Worm (Caenorhabditis elegans) whole organism, early embryonic: Measurements from ENCODE around the gene K01D12.20.

ENCODE experiments used
- B0310.2 ChIP-seq: sonication (generic microtip); optimal IDR thresholded peaks from 2 replicates; lab custom pipeline; 2016; ENCODE audit warnings: mild to moderate bottlenecking, missing genetic modification characterization, missing compliant biosample characterization
- F13C5.2 ChIP-seq: sonication (generic microtip); optimal IDR thresholded peaks from 2 replicates; lab custom pipeline; 2017; ENCODE audit warnings: mild to moderate bottlenecking, missing genetic modification characterization, inconsistent platforms, missing compliant biosample characterization
- aly-1 ChIP-seq: sonication (generic microtip); optimal IDR thresholded peaks from 2 replicates; lab custom pipeline; 2016; ENCODE audit warnings: missing genetic modification characterization, missing compliant biosample characterization
- ama-1 ChIP-seq: fragments of 150-350 bp; optimal IDR thresholded peaks from 2 replicates; lab custom pipeline; 2014
- ceh-13 ChIP-seq: fragments of 200-800 bp; sonication (Bioruptor generic); optimal IDR thresholded peaks from 2 replicates; lab custom pipeline; 2018; ENCODE audit warnings: mild to moderate bottlenecking, missing genetic modification characterization, missing compliant biosample characterization
- ceh-36 ChIP-seq: sonication (generic microtip); optimal IDR thresholded peaks from 2 replicates; lab custom pipeline; 2016; ENCODE audit warnings: missing genetic modification characterization, inconsistent platforms, missing compliant biosample characterization
- ets-7 ChIP-seq: sonication (generic microtip); optimal IDR thresholded peaks from 2 replicates; lab custom pipeline; 2016; ENCODE audit warnings: missing genotype, missing genetic modification characterization, missing compliant biosample characterization
- flt-1 ChIP-seq: fragments of 200-800 bp; sonication (Bioruptor generic); IDR thresholded peaks from 2 replicates; pipeline ENCODE4 v1.3.6; 2022; ENCODE audit warnings: missing genetic modification characterization, missing compliant biosample characterization
- hmbx-1 ChIP-seq: sonication (generic microtip); optimal IDR thresholded peaks from 2 replicates; lab custom pipeline; 2016; ENCODE audit warnings: mild to moderate bottlenecking, missing genetic modification characterization, missing compliant biosample characterization
- hmg-4 ChIP-seq: fragments of 200-800 bp; sonication (Bioruptor generic); optimal IDR thresholded peaks from 2 replicates; lab custom pipeline; 2018; ENCODE audit warnings: mild to moderate bottlenecking, missing genetic modification characterization, missing compliant biosample characterization
- hnd-1 ChIP-seq: sonication (generic microtip); optimal IDR thresholded peaks from 2 replicates; lab custom pipeline; 2016; ENCODE audit warnings: missing genetic modification characterization, missing compliant biosample characterization
- pes-1 ChIP-seq: fragments of 200-800 bp; sonication (Bioruptor generic); IDR thresholded peaks from 2 replicates; pipeline ENCODE4 v1.3.6; 2022; ENCODE audit warnings: missing genetic modification reagents, missing genetic modification characterization, missing compliant biosample characterization
- sea-1 ChIP-seq: fragments of 200-800 bp; sonication (Bioruptor generic); conservative IDR thresholded peaks from 2 replicates; pipeline ENCODE4 v1.3.6; 2022; ENCODE audit warnings: missing genetic modification characterization, missing compliant biosample characterization
- tbx-11 ChIP-seq: fragments of 200-800 bp; sonication (Bioruptor generic); IDR thresholded peaks from 2 replicates; pipeline ENCODE4 v1.3.6; 2022; ENCODE audit warnings: missing genetic modification characterization, missing compliant biosample characterization
- tbx-37 ChIP-seq: fragments of 200-800 bp; sonication (Bioruptor generic); conservative IDR thresholded peaks from 2 replicates; pipeline ENCODE4 v1.3.6; 2022; ENCODE audit warnings: missing genetic modification reagents, missing genetic modification characterization, missing compliant biosample characterization
- tra-4 ChIP-seq: sonication (generic microtip); optimal IDR thresholded peaks from 2 replicates; lab custom pipeline; 2017; ENCODE audit warnings: missing genetic modification characterization, missing compliant biosample characterization

The K01D12.20 gene

ce11 chrV:12400677-12401236, at the start of gene K01D12.20, which contains the start of gene miga-1:
Gene K01D12.20 (minus strand): TSS chrV:12400814.
Gene miga-1 (minus strand): TSS chrV:12400859.
- no peak for TF ChIP-seq hmg-4 (GFP tag; lab: Kevin White, UChicago)
- TF ChIP-seq flt-1 (GFP tag; lab: Robert Waterston, UW): no peak
- no peak for TF ChIP-seq tbx-11
- no peak for TF ChIP-seq aly-1 (tag; lab: Kevin White, UChicago)
- TF ChIP-seq tbx-37 (GFP tag; lab: Robert Waterston, UW): no peak
- no peak for TF ChIP-seq ama-1 (lab: Kevin White, UChicago)

ce11 chrV:12449902-12450301, 49.3 kb upstream of the K01D12.20 start, which contains the start of gene C54D10.10:
Gene C54D10.10 (minus strand): TSS chrV:12450002.
- TF ChIP-seq tbx-37 (GFP tag; lab: Robert Waterston, UW) (no peak), hmbx-1 (tag; lab: Kevin White, UChicago) (no peak), ceh-13 (GFP tag; lab: Kevin White, UChicago) (no peak), tbx-11 (no peak), ets-7 (no peak), F13C5.2 (tag; lab: Kevin White, UChicago) (no peak), hnd-1 (tag; lab: Kevin White, UChicago) (no peak), flt-1 (GFP tag; lab: Robert Waterston, UW) (no peak), pes-1 (GFP tag; lab: Robert Waterston, UW) (no peak), B0310.2 (tag; lab: Kevin White, UChicago) (no peak), sea-1 (GFP tag; lab: Robert Waterston, UW) (no peak), tra-4 (tag; lab: Kevin White, UChicago) (no peak), ama-1 (lab: Kevin White, UChicago) (no peak), ceh-36 (tag; lab: Kevin White, UChicago) (no peak)

- TF ChIP-seq B0310.2 (tag; lab: Kevin White, UChicago) (no peak), flt-1 (GFP tag; lab: Robert Waterston, UW) (no peak), hmg-4 (GFP tag; lab: Kevin White, UChicago) (no peak), aly-1 (tag; lab: Kevin White, UChicago) (no peak)
These were observed 46.3 kb upstream of the K01D12.20 start, which contains the start of the genes pals-38 and C54D10.9 for ce11 chrV:12446895-12447294. Gene pals-38 (minus strand): TSS chrV:12446995. Gene C54D10.9 (plus strand): TSS chrV:12447153.

ce11 chrV:12443754-12444153, 43.1 kb upstream of the K01D12.20 start, which contains the start of gene pals-39:
Gene pals-39 (minus strand): TSS chrV:12443854.
- no peak for TF ChIP-seq hmbx-1 (tag; lab: Kevin White, UChicago)
- TF ChIP-seq pes-1 (GFP tag; lab: Robert Waterston, UW): no peak
- no peak for TF ChIP-seq ceh-36 (tag; lab: Kevin White, UChicago)
- TF ChIP-seq tbx-11: no peak
- TF ChIP-seq sea-1 (GFP tag; lab: Robert Waterston, UW): no peak
- no peak for TF ChIP-seq aly-1 (tag; lab: Kevin White, UChicago)
- no peak for TF ChIP-seq hnd-1 (tag; lab: Kevin White, UChicago)
- TF ChIP-seq F13C5.2 (tag; lab: Kevin White, UChicago): no peak
- TF ChIP-seq flt-1 (GFP tag; lab: Robert Waterston, UW): no peak
- no peak for TF ChIP-seq ets-7

ce11 chrV:12441420-12441819, 40.8 kb upstream of the K01D12.20 start, which contains the start of gene pals-37:
Gene pals-37 (minus strand): TSS chrV:12441520.
- no peak for TF ChIP-seq tbx-11
- TF ChIP-seq hmg-4 (GFP tag; lab: Kevin White, UChicago): no peak
- TF ChIP-seq ama-1 (lab: Kevin White, UChicago): no peak
- no peak for TF ChIP-seq ceh-36 (tag; lab: Kevin White, UChicago)
- no peak for TF ChIP-seq flt-1 (GFP tag; lab: Robert Waterston, UW)
- no peak for TF ChIP-seq F13C5.2 (tag; lab: Kevin White, UChicago)
- TF ChIP-seq pes-1 (GFP tag; lab: Robert Waterston, UW): no peak
- TF ChIP-seq ets-7: no peak
- TF ChIP-seq ceh-13 (GFP tag; lab: Kevin White, UChicago): no peak
- no peak for TF ChIP-seq sea-1 (GFP tag; lab: Robert Waterston, UW)
- TF ChIP-seq B0310.2 (tag; lab: Kevin White, UChicago): no peak
- TF ChIP-seq aly-1 (tag; lab: Kevin White, UChicago): no peak
- TF ChIP-seq hmbx-1 (tag; lab: Kevin White, UChicago): no peak
- TF ChIP-seq tbx-37 (GFP tag; lab: Robert Waterston, UW): no peak
- TF ChIP-seq hnd-1 (tag; lab: Kevin White, UChicago): no peak

- TF ChIP-seq hnd-1 (tag; lab: Kevin White, UChicago): no peak
- no peak for TF ChIP-seq ets-7
- TF ChIP-seq tbx-37 (GFP tag; lab: Robert Waterston, UW): no peak
- no peak for TF ChIP-seq ceh-36 (tag; lab: Kevin White, UChicago)
- no peak for TF ChIP-seq ama-1 (lab: Kevin White, UChicago)
- TF ChIP-seq F13C5.2 (tag; lab: Kevin White, UChicago): no peak
- no peak for TF ChIP-seq B0310.2 (tag; lab: Kevin White, UChicago)
- TF ChIP-seq hmbx-1 (tag; lab: Kevin White, UChicago): no peak
- no peak for TF ChIP-seq aly-1 (tag; lab: Kevin White, UChicago)
These were observed 33.1 kb upstream of the K01D12.20 start, which contains the start of gene srh-25 for ce11 chrV:12433717-12434116. Gene srh-25 (minus strand): TSS chrV:12433817.

ce11 chrV:12433105-12433504, 32.5 kb upstream of the K01D12.20 start:
- TF ChIP-seq flt-1 (GFP tag; lab: Robert Waterston, UW) (no peak), ama-1 (lab: Kevin White, UChicago) (no peak), tra-4 (tag; lab: Kevin White, UChicago) (no peak), hmg-4 (GFP tag; lab: Kevin White, UChicago) (no peak), sea-1 (GFP tag; lab: Robert Waterston, UW) (no peak), B0310.2 (tag; lab: Kevin White, UChicago) (no peak), pes-1 (GFP tag; lab: Robert Waterston, UW) (no peak), ets-7 (no peak)
